Fruit fly (Drosophila melanogaster) whole organism, wandering third instar larva: ENCODE data around the gene Sfmbt.

ENCODE experiments used
- CG9705 ChIP-seq: fragments of 200-800 bp; sonication (Bioruptor generic); optimal IDR thresholded peaks from 2 replicates; lab custom pipeline; 2018; ENCODE audit warnings: missing biosample characterization, mild to moderate bottlenecking, missing genetic modification characterization
- Dfd ChIP-seq: fragments of >200 bp; optimal IDR thresholded peaks from 2 replicates; lab custom pipeline; 2017; ENCODE audit warnings: missing biosample characterization, missing genetic modification characterization
- HLH106 ChIP-seq: fragments of 200-800 bp; optimal IDR thresholded peaks from 3 replicates; lab custom pipeline; 2019; ENCODE audit warnings: missing biosample characterization, mild to moderate bottlenecking, missing genetic modification characterization, moderate library complexity
- Hr78 ChIP-seq: fragments of >200 bp; optimal IDR thresholded peaks from 2 replicates; lab custom pipeline; 2017; ENCODE audit warnings: missing biosample characterization, missing genetic modification characterization
- N ChIP-seq: fragments of >200 bp; optimal IDR thresholded peaks from 2 replicates; lab custom pipeline; 2018; ENCODE audit warnings: missing biosample characterization, missing external identifiers, missing genetic modification characterization
- ey ChIP-seq: fragments of 200-800 bp; sonication (Bioruptor generic); optimal IDR thresholded peaks from 2 replicates; lab custom pipeline; 2016; ENCODE audit warnings: missing biosample characterization, missing genetic modification characterization

- TF ChIP-seq Hr78: no peak
- TF ChIP-seq HLH106 (tag; lab: Kevin White, UChicago): peak; percentile 41
- TF ChIP-seq ey (GFP tag; lab: Kevin White, UChicago): peak; percentile 46
- no peak for TF ChIP-seq Dfd (GFP tag; lab: Kevin White, UChicago)
- no peak for TF ChIP-seq N (GFP tag; lab: Kevin White, UChicago)
- TF ChIP-seq CG9705 (GFP tag; lab: Kevin White, UChicago): no peak
Observed at dm6 chr2L:13145035-13145683, 31.4 kb downstream of the Sfmbt start.
